Fruit fly (Drosophila melanogaster) whole organism, embryonic: ENCODE data around the gene CG43251.

Experiments used
- CG14014 ChIP-seq: fragments of 200-800 bp; sonication (Bioruptor generic); IDR thresholded peaks from 2 replicates; pipeline ENCODE4 v1.3.6; 2022; ENCODE audit warnings: missing biosample characterization, missing genetic modification characterization
- CG1647 ChIP-seq: fragments of 200-800 bp; sonication (Bioruptor generic); optimal IDR thresholded peaks from 3 replicates; lab custom pipeline; 2016; ENCODE audit warnings: missing biosample characterization, missing genetic modification characterization
- CG18476 ChIP-seq: fragments of 200-800 bp; sonication (Bioruptor generic); optimal IDR thresholded peaks from 2 replicates; lab custom pipeline; 2016; ENCODE audit warnings: missing biosample characterization, mild to moderate bottlenecking, missing genetic modification characterization
- CG2199 ChIP-seq: fragments of 200-800 bp; sonication (Bioruptor generic); IDR thresholded peaks from 3 replicates; pipeline ENCODE4 v1.3.6; 2022; ENCODE audit warnings: missing biosample characterization, missing genetic modification characterization
- CG8359 ChIP-seq: fragments of 200-800 bp; sonication (Bioruptor generic); optimal IDR thresholded peaks from 2 replicates; lab custom pipeline; 2017; ENCODE audit warnings: missing biosample characterization, mild to moderate bottlenecking, missing genetic modification characterization, borderline replicate concordance
- HLH3B ChIP-seq: fragments of 200-800 bp; sonication (Bioruptor generic); IDR thresholded peaks from 2 replicates; pipeline ENCODE4 v1.3.6; 2022; ENCODE audit warnings: missing biosample characterization, missing genetic modification characterization
- Mad ChIP-seq: fragments of 200-800 bp; sonication (Bioruptor generic); optimal IDR thresholded peaks from 2 replicates; lab custom pipeline; 2016; ENCODE audit warnings: missing biosample characterization, missing genetic modification characterization
- NC2β ChIP-seq: fragments of 200-800 bp; sonication (Bioruptor generic); optimal IDR thresholded peaks from 2 replicates; lab custom pipeline; 2016; ENCODE audit warnings: missing biosample characterization, missing genetic modification characterization
- Trl ChIP-seq, 3 experiments: fragments of >200 bp in 2 of 3; fragments of 200-800 bp in 1 of 3; sonication (Bioruptor generic) in 1 of 3; optimal IDR thresholded peaks; 2 replicates in 1 of 3; 3 replicates in 2 of 3; lab custom pipeline; 2016 to 2017; ENCODE audit warnings: missing biosample characterization in 1 of 3, missing genetic modification characterization in 1 of 3
- ara ChIP-seq: fragments of 200-800 bp; sonication (Bioruptor generic); IDR thresholded peaks from 2 replicates; pipeline ENCODE4 v1.3.6; 2022; ENCODE audit warnings: missing biosample characterization, missing genetic modification characterization
- crc ChIP-seq: fragments of 200-800 bp; sonication (Bioruptor generic); optimal IDR thresholded peaks from 2 replicates; lab custom pipeline; 2016; ENCODE audit warnings: missing biosample characterization, missing genetic modification characterization
- fd3F ChIP-seq: fragments of 200-800 bp; sonication (Bioruptor generic); optimal IDR thresholded peaks from 2 replicates; lab custom pipeline; 2018; ENCODE audit warnings: missing biosample characterization, mild to moderate bottlenecking, missing genetic modification characterization, moderate library complexity
- pzg ChIP-seq: fragments of 200-800 bp; sonication (Bioruptor generic); optimal IDR thresholded peaks from 3 replicates; lab custom pipeline; 2018; ENCODE audit warnings: missing biosample characterization, mild to moderate bottlenecking, missing genetic modification characterization, moderate library complexity

DNA sequence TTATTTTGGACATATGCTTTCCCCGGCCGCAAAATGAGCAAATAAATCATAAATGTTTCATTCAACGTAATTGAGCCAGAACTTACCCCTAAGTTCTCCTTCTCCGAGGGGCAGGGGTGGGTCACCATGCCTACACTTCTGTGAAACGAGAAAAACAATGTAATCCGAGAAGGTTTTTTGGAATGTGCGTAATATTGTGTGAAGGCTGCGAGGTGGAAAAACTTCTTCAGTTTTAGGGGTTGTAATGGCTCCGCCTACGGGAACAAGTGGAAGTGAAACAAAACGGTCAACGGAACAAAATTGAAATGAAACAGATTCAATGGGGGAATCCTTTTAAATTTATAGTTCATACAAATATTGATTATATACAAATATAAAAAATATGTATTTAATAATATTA, 38.1 kb downstream of the CG43251 start:
- TF ChIP-seq CG14014 (GFP tag; lab: Robert Waterston, UW) (no peak), ara (no peak), Trl (optimal IDR thresholded peaks at IDR 0.05; lab: Kevin White, UChicago) (no peak), Trl (GFP tag; optimal IDR thresholded peaks at IDR 0.05; lab: Kevin White, UChicago) (no peak), HLH3B (GFP tag; lab: Robert Waterston, UW) (no peak), crc (GFP tag; lab: Kevin White, UChicago) (no peak), fd3F (no peak), CG1647 (GFP tag; lab: Kevin White, UChicago) (no peak), CG18476 (GFP tag; lab: Kevin White, UChicago) (no peak), pzg (GFP tag; lab: Kevin White, UChicago) (no peak), Mad (no peak), CG8359 (GFP tag; lab: Kevin White, UChicago) (no peak), NC2β (no peak), CG2199 (GFP tag; lab: Robert Waterston, UW) (no peak)
